Worm (Caenorhabditis elegans) whole organism, late embryonic: ENCODE results near the gene srt-68.

Experiments used
- C08G9.2 ChIP-seq: sonication (generic microtip); optimal IDR thresholded peaks from 2 replicates; lab custom pipeline; 2016; ENCODE audit warnings: mild to moderate bottlenecking, missing genetic modification characterization, moderate library complexity, missing compliant biosample characterization
- F13H6.1 ChIP-seq: sonication (generic microtip); optimal IDR thresholded peaks from 2 replicates; lab custom pipeline; 2016; ENCODE audit warnings: missing genetic modification characterization, missing compliant biosample characterization
- K02D7.2 ChIP-seq: sonication (generic microtip); optimal IDR thresholded peaks from 2 replicates; lab custom pipeline; 2017; ENCODE audit warnings: mild to moderate bottlenecking, missing genetic modification characterization, missing compliant biosample characterization
- ahr-1 ChIP-seq: sonication (generic microtip); optimal IDR thresholded peaks from 2 replicates; lab custom pipeline; 2016; ENCODE audit warnings: missing genetic modification characterization, missing compliant biosample characterization
- ceh-18 ChIP-seq: sonication (generic microtip); optimal IDR thresholded peaks from 2 replicates; lab custom pipeline; 2016; ENCODE audit warnings: missing genetic modification characterization, missing compliant biosample characterization
- ceh-19 ChIP-seq: fragments of 200-800 bp; sonication (Bioruptor generic); optimal IDR thresholded peaks from 2 replicates; lab custom pipeline; 2018; ENCODE audit warnings: mild to moderate bottlenecking, missing genetic modification characterization, missing compliant biosample characterization
- ceh-2 ChIP-seq: sonication (generic microtip); optimal IDR thresholded peaks from 2 replicates; lab custom pipeline; 2016; ENCODE audit warnings: missing genotype, missing genetic modification characterization, missing compliant biosample characterization
- ceh-22 ChIP-seq: sonication (generic microtip); optimal IDR thresholded peaks from 2 replicates; lab custom pipeline; 2017; ENCODE audit warnings: missing biosample characterization, missing genetic modification characterization
- ceh-24 ChIP-seq: sonication (generic microtip); optimal IDR thresholded peaks from 2 replicates; lab custom pipeline; 2016; ENCODE audit warnings: mild to moderate bottlenecking, missing genetic modification characterization, missing compliant biosample characterization
- ceh-31 ChIP-seq: sonication (generic microtip); optimal IDR thresholded peaks from 2 replicates; lab custom pipeline; 2016; ENCODE audit warnings: missing genetic modification characterization, missing compliant biosample characterization
- ceh-34 ChIP-seq: sonication (generic microtip); optimal IDR thresholded peaks from 2 replicates; lab custom pipeline; 2016; ENCODE audit warnings: mild to moderate bottlenecking, missing genetic modification characterization, missing compliant biosample characterization
- ceh-6 ChIP-seq: fragments of 200-800 bp; sonication (Bioruptor generic); optimal IDR thresholded peaks from 2 replicates; lab custom pipeline; 2018; ENCODE audit warnings: mild to moderate bottlenecking, missing genetic modification characterization, missing compliant biosample characterization
- dmd-4 ChIP-seq: sonication (generic microtip); optimal IDR thresholded peaks from 2 replicates; lab custom pipeline; 2016; ENCODE audit warnings: borderline replicate concordance, missing genetic modification characterization, missing compliant biosample characterization
- dve-1 ChIP-seq: sonication (generic microtip); optimal IDR thresholded peaks from 2 replicates; lab custom pipeline; 2017; ENCODE audit warnings: antibody characterized with exemption, mild to moderate bottlenecking, missing genetic modification characterization, missing compliant biosample characterization
- elt-2 ChIP-seq: sonication (generic microtip); optimal IDR thresholded peaks from 2 replicates; lab custom pipeline; 2016; ENCODE audit warnings: missing genetic modification reagents, missing genetic modification characterization, missing compliant biosample characterization
- ets-4 ChIP-seq: sonication (generic microtip); optimal IDR thresholded peaks from 2 replicates; lab custom pipeline; 2016; ENCODE audit warnings: missing genetic modification characterization, missing compliant biosample characterization
- eyg-1 ChIP-seq: sonication (generic microtip); optimal IDR thresholded peaks from 2 replicates; lab custom pipeline; 2016; ENCODE audit warnings: missing genotype, missing genetic modification characterization, missing compliant biosample characterization
- fkh-10 ChIP-seq: fragments of 150-350 bp; optimal IDR thresholded peaks from 2 replicates; lab custom pipeline; 2014; ENCODE audit warnings: missing biosample characterization, missing genetic modification reagents, missing genetic modification characterization
- hlh-15 ChIP-seq: sonication (generic microtip); optimal IDR thresholded peaks from 2 replicates; lab custom pipeline; 2016; ENCODE audit warnings: missing genetic modification characterization, missing compliant biosample characterization
- hlh-30 ChIP-seq: sonication (generic microtip); optimal IDR thresholded peaks from 2 replicates; lab custom pipeline; 2017; ENCODE audit warnings: antibody characterized with exemption, missing genetic modification characterization, missing compliant biosample characterization; ENCODE audit not compliant: insufficient read depth
- hlh-6 ChIP-seq: sonication (generic microtip); optimal IDR thresholded peaks from 2 replicates; lab custom pipeline; 2016; ENCODE audit warnings: missing genotype, missing genetic modification characterization, missing compliant biosample characterization
- hlh-8 ChIP-seq: sonication (generic microtip); optimal IDR thresholded peaks from 2 replicates; lab custom pipeline; 2016; ENCODE audit warnings: missing genotype, missing genetic modification characterization, missing compliant biosample characterization
- lim-6 ChIP-seq: sonication (generic microtip); optimal IDR thresholded peaks from 2 replicates; lab custom pipeline; 2016; ENCODE audit warnings: missing genetic modification characterization, missing compliant biosample characterization
- lin-11 ChIP-seq: fragments of 200-800 bp; sonication (Bioruptor generic); optimal IDR thresholded peaks from 2 replicates; lab custom pipeline; 2018; ENCODE audit warnings: mild to moderate bottlenecking, missing genetic modification characterization, missing compliant biosample characterization
- nfya-1 ChIP-seq: sonication (generic microtip); optimal IDR thresholded peaks from 2 replicates; lab custom pipeline; 2017; ENCODE audit warnings: missing genetic modification characterization, mild to moderate bottlenecking, missing compliant biosample characterization, antibody characterized with exemption, moderate library complexity
- nhr-232 ChIP-seq: sonication (generic microtip); optimal IDR thresholded peaks from 2 replicates; lab custom pipeline; 2016; ENCODE audit warnings: missing genetic modification characterization, missing compliant biosample characterization
- odd-2 ChIP-seq: sonication (generic microtip); optimal IDR thresholded peaks from 2 replicates; lab custom pipeline; 2017; ENCODE audit warnings: antibody characterized with exemption, mild to moderate bottlenecking, missing genetic modification characterization, missing compliant biosample characterization
- pag-3 ChIP-seq: sonication (generic microtip); optimal IDR thresholded peaks from 2 replicates; lab custom pipeline; 2016; ENCODE audit warnings: missing compliant biosample characterization, missing genetic modification characterization, borderline replicate concordance
- pha-2 ChIP-seq: sonication (generic microtip); optimal IDR thresholded peaks from 2 replicates; lab custom pipeline; 2017; ENCODE audit warnings: mild to moderate bottlenecking, missing genetic modification characterization, missing compliant biosample characterization
- pqm-1 ChIP-seq: sonication (generic microtip); optimal IDR thresholded peaks from 2 replicates; lab custom pipeline; 2016; ENCODE audit warnings: missing genetic modification characterization, missing compliant biosample characterization
- rnt-1 ChIP-seq: sonication (generic microtip); optimal IDR thresholded peaks from 2 replicates; lab custom pipeline; 2016; ENCODE audit warnings: missing genetic modification characterization, missing compliant biosample characterization
- sdc-2 ChIP-seq: sonication (generic microtip); optimal IDR thresholded peaks from 2 replicates; lab custom pipeline; 2016; ENCODE audit warnings: missing genotype, missing genetic modification characterization, missing compliant biosample characterization
- sox-2 ChIP-seq: fragments of 200-800 bp; sonication (Bioruptor generic); IDR thresholded peaks from 2 replicates; pipeline ENCODE4 v1.3.6; 2022; ENCODE audit warnings: missing genetic modification reagents, missing genetic modification characterization, missing compliant biosample characterization
- sox-4 ChIP-seq: sonication (generic microtip); optimal IDR thresholded peaks from 2 replicates; lab custom pipeline; 2017; ENCODE audit warnings: mild to moderate bottlenecking, missing genetic modification characterization, inconsistent platforms, missing compliant biosample characterization
- syd-9 ChIP-seq: sonication (generic microtip); optimal IDR thresholded peaks from 2 replicates; lab custom pipeline; 2016; ENCODE audit warnings: mild to moderate bottlenecking, missing genetic modification characterization, moderate library complexity, missing compliant biosample characterization
- tbx-2 ChIP-seq: sonication (generic microtip); optimal IDR thresholded peaks from 2 replicates; lab custom pipeline; 2016; ENCODE audit warnings: missing genetic modification characterization, missing compliant biosample characterization
- ttx-3 ChIP-seq: sonication (generic microtip); optimal IDR thresholded peaks from 2 replicates; lab custom pipeline; 2016; ENCODE audit warnings: missing genetic modification reagents, missing genetic modification characterization, missing compliant biosample characterization
- unc-3 ChIP-seq, 2 experiments: fragments of 200-800 bp in 1 of 2; sonication (Bioruptor generic) in 1 of 2; sonication (generic microtip) in 1 of 2; conservative IDR thresholded peaks in 1 of 2; optimal IDR thresholded peaks in 1 of 2; 2 replicates each; pipeline versions ENCODE4 v1.3.6 to Lab custom; 2016 to 2022; ENCODE audit warnings: missing compliant biosample characterization in 2 of 2, missing genetic modification characterization in 2 of 2, missing genetic modification reagents in 1 of 2
- unc-55 ChIP-seq: sonication (generic microtip); optimal IDR thresholded peaks from 2 replicates; lab custom pipeline; 2017; ENCODE audit warnings: missing biosample characterization, missing genetic modification reagents, missing genetic modification characterization
- zip-5 ChIP-seq: sonication (generic microtip); optimal IDR thresholded peaks from 2 replicates; lab custom pipeline; 2016; ENCODE audit warnings: missing genetic modification characterization, missing compliant biosample characterization

Gene srt-68

ce11 chrV:5252016-5252415 is at the start of gene srt-68:
TSS of gene srt-68 (minus strand) at chrV:5252116.
- TF ChIP-seq sox-2 (GFP tag; lab: Robert Waterston, UW) (no peak), F13H6.1 (tag; lab: Kevin White, UChicago) (no peak), dve-1 (tag; lab: Kevin White, UChicago) (no peak), lin-11 (no peak), C08G9.2 (no peak), ceh-31 (tag; lab: Kevin White, UChicago) (no peak), odd-2 (tag; lab: Kevin White, UChicago) (no peak), ceh-19 (GFP tag; lab: Kevin White, UChicago) (no peak), eyg-1 (tag; lab: Kevin White, UChicago) (no peak), hlh-30 (no peak), pha-2 (no peak), fkh-10 (GFP tag; lab: Kevin White, UChicago) (no peak), syd-9 (tag; lab: Kevin White, UChicago) (no peak), nhr-232 (tag; lab: Kevin White, UChicago) (no peak), sdc-2 (tag; lab: Kevin White, UChicago) (no peak), hlh-8 (tag; lab: Kevin White, UChicago) (no peak)

ce11 chrV:5301226-5301625 is 49.3 kb upstream of the srt-68 start:
- TF ChIP-seq ceh-6 (GFP tag; lab: Kevin White, UChicago): no peak
- no peak for TF ChIP-seq zip-5 (tag; lab: Kevin White, UChicago)
- no peak for TF ChIP-seq ceh-34 (tag; lab: Kevin White, UChicago)
- no peak for TF ChIP-seq unc-3 (GFP tag; conservative IDR thresholded peaks at IDR 0.05; lab: Robert Waterston, UW)
- TF ChIP-seq unc-3 (tag; optimal IDR thresholded peaks at IDR 0.05; lab: Kevin White, UChicago): no peak
- no peak for TF ChIP-seq ahr-1 (tag; lab: Kevin White, UChicago)
- no peak for TF ChIP-seq ceh-18 (tag; lab: Kevin White, UChicago)
- TF ChIP-seq lim-6 (tag; lab: Kevin White, UChicago): no peak
- no peak for TF ChIP-seq pqm-1 (tag; lab: Kevin White, UChicago)

ce11 chrV:5297740-5298139 is 45.8 kb upstream of the srt-68 start:
- TF ChIP-seq K02D7.2 (tag; lab: Kevin White, UChicago): no peak
- no peak for TF ChIP-seq pqm-1 (tag; lab: Kevin White, UChicago)
- TF ChIP-seq ceh-19 (GFP tag; lab: Kevin White, UChicago): no peak
- TF ChIP-seq nfya-1 (tag; lab: Kevin White, UChicago): no peak
- TF ChIP-seq ceh-2 (tag; lab: Kevin White, UChicago): no peak
- TF ChIP-seq elt-2: no peak
- TF ChIP-seq hlh-6 (tag; lab: Kevin White, UChicago): no peak
- no peak for TF ChIP-seq ahr-1 (tag; lab: Kevin White, UChicago)
- TF ChIP-seq ets-4 (tag; lab: Kevin White, UChicago): no peak
- no peak for TF ChIP-seq dmd-4 (tag; lab: Kevin White, UChicago)
- TF ChIP-seq odd-2 (tag; lab: Kevin White, UChicago): no peak
- no peak for TF ChIP-seq dve-1 (tag; lab: Kevin White, UChicago)
- no peak for TF ChIP-seq syd-9 (tag; lab: Kevin White, UChicago)
- TF ChIP-seq tbx-2 (tag; lab: Kevin White, UChicago): no peak
- TF ChIP-seq ceh-22 (tag; lab: Kevin White, UChicago): no peak
- no peak for TF ChIP-seq pag-3 (tag; lab: Kevin White, UChicago)
- no peak for TF ChIP-seq ceh-24
- no peak for TF ChIP-seq hlh-15 (tag; lab: Kevin White, UChicago)
- no peak for TF ChIP-seq nhr-232 (tag; lab: Kevin White, UChicago)

- TF ChIP-seq tbx-2 (tag; lab: Kevin White, UChicago) (peak; percentile 4), ceh-18 (tag; lab: Kevin White, UChicago) (peak; percentile 80), unc-55 (GFP tag; lab: Kevin White, UChicago) (peak; percentile 59), rnt-1 (peak; percentile 72), sox-4 (tag; lab: Kevin White, UChicago) (no peak), ttx-3 (no peak)
Observed at ce11 chrV:5295940-5296339, 44.0 kb upstream of the srt-68 start.
